Worm (Caenorhabditis elegans) whole organism, L3 larva: ENCODE results near the gene fbxa-76.

Experiments used
- ZK546.5 ChIP-seq: sonication (generic microtip); optimal IDR thresholded peaks from 2 replicates; lab custom pipeline; 2017; ENCODE audit warnings: missing biosample characterization, missing genetic modification characterization
- aly-2 ChIP-seq: fragments of 150-350 bp; optimal IDR thresholded peaks from 2 replicates; lab custom pipeline; 2014; ENCODE audit warnings: missing biosample characterization, missing genetic modification characterization
- ama-1 ChIP-seq: fragments of 150-350 bp; optimal IDR thresholded peaks from 2 replicates; lab custom pipeline; 2018
- ceh-16 ChIP-seq: sonication (generic microtip); optimal IDR thresholded peaks from 2 replicates; lab custom pipeline; 2017; ENCODE audit warnings: missing biosample characterization, missing genetic modification characterization
- ceh-28 ChIP-seq: fragments of 150-350 bp; optimal IDR thresholded peaks from 2 replicates; lab custom pipeline; 2014; ENCODE audit warnings: missing biosample characterization, missing genetic modification reagents, missing genetic modification characterization
- daf-12 ChIP-seq: fragments of 150-350 bp; optimal IDR thresholded peaks from 2 replicates; lab custom pipeline; 2014; ENCODE audit warnings: missing biosample characterization, missing genetic modification reagents, missing genetic modification characterization
- egl-27 ChIP-seq: sonication (generic microtip); optimal IDR thresholded peaks from 4 replicates; lab custom pipeline; 2017; ENCODE audit warnings: missing biosample characterization, missing genetic modification reagents, missing genetic modification characterization
- egl-5 ChIP-seq: fragments of 150-350 bp; optimal IDR thresholded peaks from 2 replicates; lab custom pipeline; 2017; ENCODE audit warnings: missing biosample characterization, missing genetic modification reagents, missing genetic modification characterization, inconsistent platforms
- elt-1 ChIP-seq: fragments of 150-350 bp; optimal IDR thresholded peaks from 2 replicates; lab custom pipeline; 2014; ENCODE audit warnings: missing biosample characterization, missing genetic modification characterization
- elt-2 ChIP-seq: sonication (generic microtip); optimal IDR thresholded peaks from 2 replicates; lab custom pipeline; 2016; ENCODE audit warnings: missing genetic modification reagents, mild to moderate bottlenecking, missing genetic modification characterization, missing compliant biosample characterization
- elt-3 ChIP-seq, 3 experiments: fragments of 150-350 bp in 1 of 3; sonication (generic microtip) in 2 of 3; optimal IDR thresholded peaks; 2 replicates in 2 of 3; 4 replicates in 1 of 3; lab custom pipeline; 2014 to 2017; ENCODE audit warnings: missing biosample characterization in 3 of 3, missing genetic modification characterization in 3 of 3
- jun-1 ChIP-seq: fragments of 150-350 bp; optimal IDR thresholded peaks from 2 replicates; lab custom pipeline; 2014; ENCODE audit warnings: missing biosample characterization, missing genetic modification reagents, missing genetic modification characterization
- lin-15B ChIP-seq: fragments of 150-350 bp; optimal IDR thresholded peaks from 2 replicates; lab custom pipeline; 2014; ENCODE audit warnings: missing biosample characterization, missing genetic modification characterization
- lin-39 ChIP-seq: fragments of 150-350 bp; optimal IDR thresholded peaks from 2 replicates; lab custom pipeline; 2018; ENCODE audit warnings: missing biosample characterization, missing genetic modification reagents, missing genetic modification characterization
- lsy-12 ChIP-seq: sonication (generic microtip); optimal IDR thresholded peaks from 2 replicates; lab custom pipeline; 2016; ENCODE audit warnings: mild to moderate bottlenecking, missing genetic modification characterization, missing compliant biosample characterization
- mdl-1 ChIP-seq: fragments of 150-350 bp; optimal IDR thresholded peaks from 2 replicates; lab custom pipeline; 2014; ENCODE audit warnings: missing biosample characterization, missing genetic modification characterization
- mml-1 ChIP-seq: fragments of 150-350 bp; sonication (generic microtip); optimal IDR thresholded peaks from 3 replicates; lab custom pipeline; 2014; ENCODE audit warnings: missing biosample characterization, missing genetic modification characterization
- nfya-1 ChIP-seq: sonication (generic microtip); optimal IDR thresholded peaks from 2 replicates; lab custom pipeline; 2017; ENCODE audit warnings: missing genetic modification characterization, mild to moderate bottlenecking, missing compliant biosample characterization, antibody characterized with exemption, moderate library complexity; ENCODE audit not compliant: insufficient read depth
- nhr-11 ChIP-seq: fragments of 150-350 bp; optimal IDR thresholded peaks from 2 replicates; lab custom pipeline; 2014; ENCODE audit warnings: missing biosample characterization, missing genetic modification characterization
- nhr-12 ChIP-seq: fragments of 150-350 bp; optimal IDR thresholded peaks from 2 replicates; lab custom pipeline; 2014; ENCODE audit warnings: missing biosample characterization, missing genetic modification characterization
- nhr-23 ChIP-seq: fragments of 150-350 bp; optimal IDR thresholded peaks from 2 replicates; lab custom pipeline; 2014; ENCODE audit warnings: missing biosample characterization, missing genetic modification reagents, missing genetic modification characterization
- nhr-237 ChIP-seq: fragments of 150-350 bp; optimal IDR thresholded peaks from 2 replicates; lab custom pipeline; 2014; ENCODE audit warnings: missing biosample characterization, missing genetic modification characterization
- nhr-25 ChIP-seq: sonication (generic microtip); optimal IDR thresholded peaks from 2 replicates; lab custom pipeline; 2017; ENCODE audit warnings: missing biosample characterization, missing genetic modification characterization
- nhr-28 ChIP-seq: fragments of 150-350 bp; optimal IDR thresholded peaks from 2 replicates; lab custom pipeline; 2014; ENCODE audit warnings: missing biosample characterization, missing genetic modification characterization
- nhr-43 ChIP-seq: sonication (generic microtip); optimal IDR thresholded peaks from 2 replicates; lab custom pipeline; 2016; ENCODE audit warnings: mild to moderate bottlenecking, missing genetic modification characterization, missing compliant biosample characterization; ENCODE audit not compliant: poor library complexity, severe bottlenecking
- pha-4 ChIP-seq: fragments of 150-350 bp; optimal IDR thresholded peaks from 2 replicates; lab custom pipeline; 2014; ENCODE audit warnings: missing biosample characterization, missing genetic modification reagents, missing genetic modification characterization
- pqm-1 ChIP-seq: fragments of 150-350 bp; optimal IDR thresholded peaks from 2 replicates; lab custom pipeline; 2017; ENCODE audit warnings: missing biosample characterization, missing genetic modification characterization, inconsistent platforms
- sea-2 ChIP-seq: fragments of 150-350 bp; sonication (generic microtip); optimal IDR thresholded peaks from 4 replicates; lab custom pipeline; 2014; ENCODE audit warnings: missing biosample characterization, missing genetic modification reagents, missing genetic modification characterization
- ztf-11 ChIP-seq: fragments of 150-350 bp; optimal IDR thresholded peaks from 2 replicates; lab custom pipeline; 2014; ENCODE audit warnings: missing biosample characterization, missing genetic modification characterization

Gene fbxa-76

ce11 chrIII:1288473-1289056, 39.6 kb upstream of the fbxa-76 start, which contains the start of gene fbxa-50:
Gene fbxa-50 (minus strand): TSS chrIII:1288523.
- TF ChIP-seq ztf-11 (tag; lab: Kevin White, UChicago) (no peak), daf-12 (tag; lab: Kevin White, UChicago) (no peak), nhr-25 (tag; lab: Kevin White, UChicago) (no peak), nhr-23 (no peak), nhr-43 (tag; lab: Kevin White, UChicago) (no peak), elt-1 (tag; lab: Kevin White, UChicago) (no peak), mdl-1 (tag; lab: Kevin White, UChicago) (no peak), ama-1 (lab: Kevin White, UChicago) (no peak), egl-5 (tag; lab: Kevin White, UChicago) (no peak), elt-3 (tag; optimal IDR thresholded peaks at IDR 0.05; lab: Kevin White, UChicago) (no peak)
- TF ChIP-seq, all 47 proteins: peak for 0

- peak; percentile 74 for TF ChIP-seq ceh-28
- TF ChIP-seq nfya-1 (tag; lab: Kevin White, UChicago): peak; percentile 27
- TF ChIP-seq jun-1 (tag; lab: Kevin White, UChicago): no peak
- TF ChIP-seq pha-4 (tag; lab: Kevin White, UChicago): peak; percentile 92
Measured at ce11 chrIII:1284584-1285046, 35.7 kb upstream of the fbxa-76 start, which contains the start of gene fbxa-37. Gene fbxa-37 (plus strand): TSS chrIII:1284996.

ce11 chrIII:1279197-1279596, 30.2 kb upstream of the fbxa-76 start:
- no peak for TF ChIP-seq sea-2 (GFP tag; lab: Kevin White, UChicago)
- no peak for TF ChIP-seq egl-5 (tag; lab: Kevin White, UChicago)
- TF ChIP-seq ZK546.5 (tag; lab: Kevin White, UChicago): no peak
- TF ChIP-seq mdl-1 (tag; lab: Kevin White, UChicago): no peak
- no peak for TF ChIP-seq ceh-16 (tag; lab: Kevin White, UChicago)
- no peak for TF ChIP-seq nhr-12 (tag; lab: Kevin White, UChicago)
- peak; percentile 42 for TF ChIP-seq ceh-28
- TF ChIP-seq lin-39 (tag; lab: Kevin White, UChicago): no peak
- no peak for TF ChIP-seq lsy-12
- TF ChIP-seq egl-27 (tag; lab: Kevin White, UChicago): peak; percentile 45
- TF ChIP-seq nhr-23: no peak
- TF ChIP-seq pha-4 (tag; lab: Kevin White, UChicago): peak; percentile 95
- peak; percentile 98 for TF ChIP-seq pqm-1 (tag; lab: Kevin White, UChicago)
- TF ChIP-seq elt-3 (tag; optimal IDR thresholded peaks at IDR 0.05; lab: Kevin White, UChicago): no peak
- TF ChIP-seq jun-1 (tag; lab: Kevin White, UChicago): peak; percentile 89
- TF ChIP-seq elt-2 (tag; lab: Kevin White, UChicago): peak; percentile 99
- TF ChIP-seq nhr-11 (tag; lab: Kevin White, UChicago): no peak
- TF ChIP-seq nhr-237 (tag; lab: Kevin White, UChicago): no peak

- no peak for TF ChIP-seq mml-1 (tag; lab: Kevin White, UChicago)
- TF ChIP-seq elt-2 (tag; lab: Kevin White, UChicago): peak; percentile 6
- TF ChIP-seq lin-15B (tag; lab: Kevin White, UChicago): no peak
- TF ChIP-seq nhr-43 (tag; lab: Kevin White, UChicago): no peak
- TF ChIP-seq ceh-28: no peak
- no peak for TF ChIP-seq ama-1 (lab: Kevin White, UChicago)
- no peak for TF ChIP-seq lin-39 (tag; lab: Kevin White, UChicago)
- TF ChIP-seq elt-1 (tag; lab: Kevin White, UChicago): no peak
- no peak for TF ChIP-seq nhr-237 (tag; lab: Kevin White, UChicago)
Measured at ce11 chrIII:1275513-1275912, 26.6 kb upstream of the fbxa-76 start, which contains the start of gene fbxa-30. Gene fbxa-30 (minus strand): TSS chrIII:1275613.

- TF ChIP-seq aly-2 (tag; lab: Kevin White, UChicago): no peak
- TF ChIP-seq elt-2 (tag; lab: Kevin White, UChicago): peak; percentile 72
- TF ChIP-seq nhr-28 (tag; lab: Kevin White, UChicago): no peak
- no peak for TF ChIP-seq ceh-28
- TF ChIP-seq pqm-1 (tag; lab: Kevin White, UChicago): peak; percentile 58
Measured at ce11 chrIII:1273655-1274328, 24.8 kb upstream of the fbxa-76 start, which contains the start of gene fbxa-29. Gene fbxa-29 (minus strand): TSS chrIII:1273705.
